Worm (Caenorhabditis elegans) whole organism, L1 larva: Measurements from ENCODE around the gene B0546.4.

Source experiments
- C16A3.4 ChIP-seq: fragments of 150-350 bp; optimal IDR thresholded peaks from 2 replicates; lab custom pipeline; 2014; ENCODE audit warnings: missing biosample characterization, missing genetic modification characterization
- C34B4.2 ChIP-seq: sonication (generic microtip); optimal IDR thresholded peaks from 2 replicates; lab custom pipeline; 2017; ENCODE audit warnings: mild to moderate bottlenecking, missing genetic modification characterization, missing compliant biosample characterization
- alr-1 ChIP-seq: fragments of 200-800 bp; sonication (Bioruptor generic); optimal IDR thresholded peaks from 2 replicates; lab custom pipeline; 2018; ENCODE audit warnings: borderline replicate concordance, mild to moderate bottlenecking, missing genetic modification characterization, missing compliant biosample characterization
- ama-1 ChIP-seq: fragments of 150-350 bp; optimal IDR thresholded peaks from 2 replicates; lab custom pipeline; 2014
- blmp-1 ChIP-seq: fragments of 150-350 bp; optimal IDR thresholded peaks from 2 replicates; lab custom pipeline; 2014; ENCODE audit warnings: missing biosample characterization, missing genetic modification characterization
- ceh-8 ChIP-seq: fragments of 200-800 bp; sonication (Bioruptor generic); optimal IDR thresholded peaks from 2 replicates; lab custom pipeline; 2018; ENCODE audit warnings: mild to moderate bottlenecking, missing genetic modification characterization, moderate library complexity, missing compliant biosample characterization
- ceh-82 ChIP-seq, 3 experiments: fragments of 150-350 bp in 1 of 3; sonication (generic microtip) in 2 of 3; optimal IDR thresholded peaks; 2 replicates each; lab custom pipeline; 2014 to 2017; ENCODE audit warnings: missing biosample characterization in 3 of 3, missing genetic modification characterization in 3 of 3
- ces-1 ChIP-seq: fragments of 150-350 bp; optimal IDR thresholded peaks from 2 replicates; lab custom pipeline; 2014; ENCODE audit warnings: missing biosample characterization, missing genetic modification reagents, missing genetic modification characterization
- efl-1 ChIP-seq, 4 experiments: fragments of 150-350 bp; optimal IDR thresholded peaks in 3 of 4; peaks in 1 of 4; 1 replicate in 1 of 4; 2 replicates in 3 of 4; lab custom pipeline; 2014; ENCODE audit warnings: missing biosample characterization in 2 of 4, missing genetic modification characterization in 2 of 4, missing genetic modification reagents in 2 of 4
- egl-13 ChIP-seq: sonication (generic microtip); optimal IDR thresholded peaks from 2 replicates; lab custom pipeline; 2016; ENCODE audit warnings: missing genotype, missing genetic modification reagents, missing genetic modification characterization, missing compliant biosample characterization
- egl-27 ChIP-seq, 2 experiments: fragments of 150-350 bp in 1 of 2; sonication (generic microtip); optimal IDR thresholded peaks; 3 replicates each; lab custom pipeline; 2017 to 2018; ENCODE audit warnings: missing biosample characterization in 2 of 2, missing genetic modification characterization in 2 of 2, missing genetic modification reagents in 2 of 2
- elt-2 ChIP-seq: sonication (generic microtip); optimal IDR thresholded peaks from 2 replicates; lab custom pipeline; 2016; ENCODE audit warnings: missing genetic modification characterization, mild to moderate bottlenecking, inconsistent platforms, missing compliant biosample characterization, missing genetic modification reagents
- ets-5 ChIP-seq: fragments of 200-800 bp; sonication (Bioruptor generic); IDR thresholded peaks from 2 replicates; pipeline ENCODE4 v1.3.6; 2022; ENCODE audit warnings: missing genetic modification characterization, missing compliant biosample characterization
- fkh-10 ChIP-seq: sonication (generic microtip); optimal IDR thresholded peaks from 2 replicates; lab custom pipeline; 2017; ENCODE audit warnings: missing biosample characterization, missing genetic modification reagents, missing genetic modification characterization
- hlh-4 ChIP-seq: sonication (generic microtip); optimal IDR thresholded peaks from 2 replicates; lab custom pipeline; 2016; ENCODE audit warnings: mild to moderate bottlenecking, missing genetic modification characterization, missing compliant biosample characterization
- hpl-2 ChIP-seq: fragments of 150-350 bp; optimal IDR thresholded peaks from 2 replicates; lab custom pipeline; 2014; ENCODE audit warnings: missing biosample characterization, missing genetic modification reagents, missing genetic modification characterization
- lin-13 ChIP-seq: fragments of 150-350 bp; optimal IDR thresholded peaks from 2 replicates; lab custom pipeline; 2014; ENCODE audit warnings: missing biosample characterization, missing genetic modification reagents, missing genetic modification characterization
- lin-14 ChIP-seq: fragments of 200-800 bp; sonication (Bioruptor generic); optimal IDR thresholded peaks from 2 replicates; lab custom pipeline; 2018; ENCODE audit warnings: mild to moderate bottlenecking, missing genetic modification characterization, moderate library complexity, missing compliant biosample characterization
- lin-35 ChIP-seq, 2 experiments: fragments of 150-350 bp; optimal IDR thresholded peaks; 2 replicates each; lab custom pipeline; 2014; ENCODE audit warnings: missing biosample characterization in 2 of 2, missing genetic modification characterization in 2 of 2, missing genetic modification reagents in 2 of 2
- lin-39 ChIP-seq: fragments of 150-350 bp; optimal IDR thresholded peaks from 2 replicates; lab custom pipeline; 2014; ENCODE audit warnings: missing biosample characterization, missing genetic modification reagents, missing genetic modification characterization
- lsy-2 ChIP-seq, 2 experiments: fragments of 150-350 bp; optimal IDR thresholded peaks; 2 replicates each; lab custom pipeline; 2014; ENCODE audit warnings: missing biosample characterization in 2 of 2, missing genetic modification characterization in 2 of 2
- mab-9 ChIP-seq: fragments of 200-800 bp; sonication (Bioruptor generic); IDR thresholded peaks from 2 replicates; pipeline ENCODE4 v1.3.6; 2022; ENCODE audit warnings: missing genetic modification reagents, missing genetic modification characterization, missing compliant biosample characterization
- mef-2 ChIP-seq: fragments of 150-350 bp; optimal IDR thresholded peaks from 2 replicates; lab custom pipeline; 2014; ENCODE audit warnings: missing biosample characterization, missing genetic modification characterization
- mep-1 ChIP-seq: fragments of 150-350 bp; optimal IDR thresholded peaks from 2 replicates; lab custom pipeline; 2014; ENCODE audit warnings: missing biosample characterization, missing genetic modification characterization
- nhr-11 ChIP-seq: fragments of 150-350 bp; optimal IDR thresholded peaks from 2 replicates; lab custom pipeline; 2014; ENCODE audit warnings: missing biosample characterization, missing genetic modification characterization
- nhr-19 ChIP-seq: fragments of 200-800 bp; sonication (Bioruptor generic); conservative IDR thresholded peaks from 2 replicates; pipeline ENCODE4 v1.3.6; 2022; ENCODE audit warnings: missing genetic modification characterization, missing compliant biosample characterization
- nhr-28 ChIP-seq: fragments of 150-350 bp; optimal IDR thresholded peaks from 2 replicates; lab custom pipeline; 2014; ENCODE audit warnings: missing biosample characterization, missing genetic modification characterization
- nhr-47 ChIP-seq: sonication (generic microtip); optimal IDR thresholded peaks from 2 replicates; lab custom pipeline; 2016; ENCODE audit warnings: mild to moderate bottlenecking, missing genetic modification characterization, moderate library complexity, missing compliant biosample characterization
- nhr-71 ChIP-seq: sonication (generic microtip); optimal IDR thresholded peaks from 2 replicates; lab custom pipeline; 2016; ENCODE audit warnings: mild to moderate bottlenecking, missing genetic modification characterization, moderate library complexity, missing compliant biosample characterization
- nhr-85 ChIP-seq: sonication (generic microtip); peaks from one replicate; lab custom pipeline; 2016; ENCODE audit warnings: missing genetic modification characterization, inconsistent platforms, missing compliant biosample characterization
- pag-3 ChIP-seq: sonication (generic microtip); optimal IDR thresholded peaks from 2 replicates; lab custom pipeline; 2017; ENCODE audit warnings: missing genetic modification characterization, mild to moderate bottlenecking, missing compliant biosample characterization, antibody characterized with exemption, borderline replicate concordance; ENCODE audit not compliant: insufficient read depth
- pax-3 ChIP-seq: fragments of 200-800 bp; sonication (Bioruptor generic); optimal IDR thresholded peaks from 2 replicates; lab custom pipeline; 2018; ENCODE audit warnings: mild to moderate bottlenecking, missing genetic modification characterization, moderate library complexity, missing compliant biosample characterization
- rnt-1 ChIP-seq: sonication (generic microtip); optimal IDR thresholded peaks from 2 replicates; lab custom pipeline; 2016; ENCODE audit warnings: mild to moderate bottlenecking, missing genetic modification characterization, moderate library complexity, missing compliant biosample characterization
- skn-1 ChIP-seq: fragments of 150-350 bp; optimal IDR thresholded peaks from 2 replicates; lab custom pipeline; 2014; ENCODE audit warnings: missing biosample characterization, missing genetic modification characterization
- snpc-4 ChIP-seq: fragments of 150-350 bp; optimal IDR thresholded peaks from 2 replicates; lab custom pipeline; 2014; ENCODE audit warnings: missing biosample characterization, missing genetic modification characterization
- tbx-2 ChIP-seq: sonication (generic microtip); optimal IDR thresholded peaks from 2 replicates; lab custom pipeline; 2016; ENCODE audit warnings: missing genetic modification characterization, missing compliant biosample characterization
- tlp-1 ChIP-seq: fragments of 150-350 bp; optimal IDR thresholded peaks from 2 replicates; lab custom pipeline; 2014; ENCODE audit warnings: missing biosample characterization, missing genetic modification characterization
- unc-130 ChIP-seq: fragments of 150-350 bp; optimal IDR thresholded peaks from 2 replicates; lab custom pipeline; 2017; ENCODE audit warnings: missing biosample characterization, missing genetic modification characterization, inconsistent platforms
- zag-1 ChIP-seq: fragments of 150-350 bp; optimal IDR thresholded peaks from 2 replicates; lab custom pipeline; 2014; ENCODE audit warnings: missing biosample characterization, missing genetic modification characterization
- ztf-4 ChIP-seq: fragments of 150-350 bp; optimal IDR thresholded peaks from 2 replicates; lab custom pipeline; 2014; ENCODE audit warnings: missing biosample characterization, missing genetic modification characterization

B0546.4 gene

ce11 chrIV:3352019-3352418, 31.9 kb downstream of the B0546.4 start:
- TF ChIP-seq snpc-4 (tag; lab: Kevin White, UChicago) (no peak), pax-3 (no peak), zag-1 (tag; lab: Kevin White, UChicago) (no peak), hlh-4 (tag; lab: Kevin White, UChicago) (no peak), ces-1 (GFP tag; lab: Kevin White, UChicago) (no peak), alr-1 (no peak), lin-13 (GFP tag; lab: Kevin White, UChicago) (no peak), lin-14 (GFP tag; lab: Kevin White, UChicago) (peak; percentile 28), nhr-11 (tag; lab: Kevin White, UChicago) (no peak), nhr-85 (tag; lab: Kevin White, UChicago) (peak; percentile 55), blmp-1 (tag; lab: Kevin White, UChicago) (peak; percentile 90), ceh-82 (tag; optimal IDR thresholded peaks at IDR 0.05; lab: Kevin White, UChicago) (peak in 1 of 3 experiments; percentile 16)

ce11 chrIV:3349977-3350580, 33.9 kb downstream of the B0546.4 start, which contains the start of gene elks-1:
Gene elks-1, minus strand, starts transcription at chrIV:3350027.
- TF ChIP-seq lin-14 (GFP tag; lab: Kevin White, UChicago) (peak; percentile 19), pag-3 (tag; lab: Kevin White, UChicago) (no peak), blmp-1 (tag; lab: Kevin White, UChicago) (peak; percentile 7), tbx-2 (tag; lab: Kevin White, UChicago) (no peak), rnt-1 (no peak), mab-9 (GFP tag; lab: Robert Waterston, UW) (no peak), C16A3.4 (tag; lab: Kevin White, UChicago) (no peak), ets-5 (GFP tag; lab: Robert Waterston, UW) (no peak), egl-13 (tag; lab: Kevin White, UChicago) (no peak), lin-35 (GFP tag; optimal IDR thresholded peaks at IDR 0.05; lab: Kevin White, UChicago) (no peak), lsy-2 (tag; optimal IDR thresholded peaks at IDR 0.05; lab: Kevin White, UChicago) (peak in 1 of 2 experiments; percentile 21), mep-1 (tag; lab: Kevin White, UChicago) (no peak), ceh-8 (GFP tag; lab: Kevin White, UChicago) (no peak), mef-2 (tag; lab: Kevin White, UChicago) (no peak), fkh-10 (no peak), ceh-82 (tag; optimal IDR thresholded peaks at IDR 0.05; lab: Kevin White, UChicago) (peak in 1 of 3 experiments; percentile 32), ztf-4 (no peak), skn-1 (tag; lab: Kevin White, UChicago) (no peak), efl-1 (optimal IDR thresholded peaks at IDR 0.05; lab: Kevin White, UChicago) (peak; percentile 42 to 57), efl-1 (GFP tag; optimal IDR thresholded peaks at IDR 0.05 in 1 of 2; lab: Kevin White, UChicago) (peak in 1 of 2 experiments; percentile 75), nhr-47 (no peak)

ce11 chrIV:3348334-3348733, 35.6 kb downstream of the B0546.4 start:
- TF ChIP-seq ceh-8 (GFP tag; lab: Kevin White, UChicago) (peak; percentile 83), lin-14 (GFP tag; lab: Kevin White, UChicago) (peak; percentile 1), tlp-1 (tag; lab: Kevin White, UChicago) (no peak), efl-1 (optimal IDR thresholded peaks at IDR 0.05; lab: Kevin White, UChicago) (no peak), efl-1 (GFP tag; optimal IDR thresholded peaks at IDR 0.05 in 1 of 2; lab: Kevin White, UChicago) (peak in 1 of 2 experiments; percentile 41)

ce11 chrIV:3345484-3345883, 38.5 kb downstream of the B0546.4 start:
- TF ChIP-seq zag-1 (tag; lab: Kevin White, UChicago) (no peak), rnt-1 (no peak), efl-1 (optimal IDR thresholded peaks at IDR 0.05; lab: Kevin White, UChicago) (no peak), efl-1 (GFP tag; optimal IDR thresholded peaks at IDR 0.05 in 1 of 2; lab: Kevin White, UChicago) (no peak), nhr-85 (tag; lab: Kevin White, UChicago) (no peak), ama-1 (lab: Kevin White, UChicago) (no peak), nhr-28 (tag; lab: Kevin White, UChicago) (no peak), tlp-1 (tag; lab: Kevin White, UChicago) (no peak), lin-39 (tag; lab: Kevin White, UChicago) (no peak), nhr-19 (GFP tag; lab: Robert Waterston, UW) (no peak), egl-27 (tag; optimal IDR thresholded peaks at IDR 0.05; lab: Kevin White, UChicago) (no peak), tbx-2 (tag; lab: Kevin White, UChicago) (no peak), unc-130 (tag; lab: Kevin White, UChicago) (no peak), ces-1 (GFP tag; lab: Kevin White, UChicago) (no peak), mep-1 (tag; lab: Kevin White, UChicago) (no peak), elt-2 (tag; lab: Kevin White, UChicago) (no peak), nhr-11 (tag; lab: Kevin White, UChicago) (no peak), C34B4.2 (tag; lab: Kevin White, UChicago) (no peak), hpl-2 (GFP tag; lab: Kevin White, UChicago) (no peak), nhr-71 (no peak), ztf-4 (no peak)
